Worm (Caenorhabditis elegans): ENCODE data around the gene F45E4.5.

- TF ChIP-seq him-1 (tag; optimal IDR thresholded peaks at IDR 0.05) = no peak
- TF ChIP-seq W03F9.2 (tag; optimal IDR thresholded peaks at IDR 0.05) = no peak
Observed at ce11 chrIV:7653198-7653597, 24.4 kb upstream of the F45E4.5 start.
